Worm (Caenorhabditis elegans): Measurements from ENCODE around the gene BE10.5.

DNA sequence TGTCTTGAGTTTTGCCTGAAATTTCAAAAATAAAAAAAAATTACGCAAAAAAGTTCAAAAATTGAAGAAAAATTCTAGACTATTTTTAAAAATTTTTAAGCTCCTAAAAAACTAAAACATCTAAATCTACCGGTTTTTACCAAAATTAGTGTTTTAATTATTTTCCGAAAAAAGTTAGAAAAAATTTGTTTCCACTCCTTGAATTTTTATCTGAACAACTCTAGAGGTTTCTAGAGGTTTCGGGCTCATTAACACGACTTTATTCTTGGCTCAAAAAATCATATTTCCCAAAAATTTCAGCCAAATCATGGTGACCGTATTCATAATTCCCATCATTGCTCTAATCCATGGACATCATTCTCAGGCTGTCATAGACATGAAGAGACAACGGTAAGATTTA, 21.8 kb downstream of the BE10.5 start, which contains the start of gene lgc-37:
- TF ChIP-seq fkh-2 (tag; optimal IDR thresholded peaks at IDR 0.05) (no peak), fkh-10 (GFP tag; optimal IDR thresholded peaks at IDR 0.05) (no peak), snpc-4 (tag; optimal IDR thresholded peaks at IDR 0.05) (no peak), mdl-1 (tag; optimal IDR thresholded peaks at IDR 0.05) (no peak), egl-27 (tag; optimal IDR thresholded peaks at IDR 0.05) (no peak), nhr-77 (tag; optimal IDR thresholded peaks at IDR 0.05) (no peak), unc-62 (GFP tag; optimal IDR thresholded peaks at IDR 0.05) (no peak)
